Worm (Caenorhabditis elegans) whole organism, late embryonic: ENCODE data around the gene str-166.

Experiments
- mec-3 ChIP-seq: sonication (generic microtip); optimal IDR thresholded peaks from 2 replicates; lab custom pipeline; 2016; ENCODE audit warnings: borderline replicate concordance, missing genetic modification characterization, missing compliant biosample characterization
- ttx-3 ChIP-seq: sonication (generic microtip); optimal IDR thresholded peaks from 2 replicates; lab custom pipeline; 2016; ENCODE audit warnings: missing genetic modification reagents, missing genetic modification characterization, missing compliant biosample characterization
- ztf-16 ChIP-seq: sonication (generic microtip); optimal IDR thresholded peaks from 2 replicates; lab custom pipeline; 2017; ENCODE audit warnings: missing genetic modification characterization, missing compliant biosample characterization

DNA sequence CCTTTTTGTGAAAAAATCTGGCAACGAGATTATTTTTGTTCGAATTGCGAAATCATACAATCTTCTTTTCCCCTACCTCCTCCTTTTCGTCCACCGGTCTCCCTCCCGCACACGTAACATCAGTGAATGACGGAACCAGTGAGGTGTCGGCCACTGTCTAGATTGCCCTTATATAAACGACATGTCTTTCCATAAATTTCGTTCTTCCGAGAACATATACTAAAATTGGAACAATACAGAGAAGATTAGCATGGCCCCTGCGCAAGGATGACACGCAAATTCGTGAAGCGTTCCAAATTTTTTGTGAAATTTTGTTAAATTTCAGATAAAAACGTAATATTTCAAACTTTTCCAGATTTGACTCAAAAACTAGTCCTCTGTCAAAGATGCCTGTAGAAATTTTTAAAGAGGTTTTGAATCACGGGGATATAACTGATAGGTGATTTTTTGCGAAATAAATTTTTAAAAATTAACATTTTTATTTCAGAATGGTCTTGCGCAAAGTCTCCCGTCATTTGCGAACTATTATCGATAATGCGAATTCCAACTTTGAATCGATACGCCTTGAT is 46.8 kb downstream of the str-166 start:
- TF ChIP-seq mec-3 (tag; lab: Kevin White, UChicago) = no peak
- TF ChIP-seq ttx-3 (tag; lab: Kevin White, UChicago) = no peak
- no peak for TF ChIP-seq ztf-16 (tag; lab: Kevin White, UChicago)
